Worm (Caenorhabditis elegans) whole organism, L4 larva: ENCODE results near the gene prx-3.

Experiments used
- F26F4.8 ChIP-seq: fragments of 200-800 bp; sonication (Bioruptor generic); conservative IDR thresholded peaks from 2 replicates; pipeline ENCODE4 v1.3.6; 2022; ENCODE audit warnings: missing genetic modification characterization, missing compliant biosample characterization
- ces-1 ChIP-seq: fragments of 150-350 bp; sonication (generic microtip); optimal IDR thresholded peaks from 4 replicates; lab custom pipeline; 2014; ENCODE audit warnings: missing biosample characterization, missing genetic modification reagents, missing genetic modification characterization
- jun-1 ChIP-seq: fragments of 150-350 bp; optimal IDR thresholded peaks from 2 replicates; lab custom pipeline; 2014; ENCODE audit warnings: missing biosample characterization, missing genetic modification reagents, missing genetic modification characterization
- lsy-2 ChIP-seq, 2 experiments: fragments of 150-350 bp in 1 of 2; sonication (generic microtip) in 1 of 2; optimal IDR thresholded peaks; 2 replicates each; lab custom pipeline; 2014 to 2017; ENCODE audit warnings: missing biosample characterization in 2 of 2, missing genetic modification characterization in 2 of 2
- nhr-28 ChIP-seq: fragments of 150-350 bp; optimal IDR thresholded peaks from 2 replicates; lab custom pipeline; 2014; ENCODE audit warnings: missing biosample characterization, missing genetic modification characterization
- nhr-42 ChIP-seq: fragments of 200-800 bp; sonication (Bioruptor generic); IDR thresholded peaks from 2 replicates; pipeline ENCODE4 v1.3.6; 2022; ENCODE audit warnings: missing genetic modification characterization, missing compliant biosample characterization
- rbr-2 ChIP-seq: sonication (generic microtip); optimal IDR thresholded peaks from 2 replicates; lab custom pipeline; 2016; ENCODE audit warnings: missing genotype, missing genetic modification characterization, missing compliant biosample characterization
- snpc-4 ChIP-seq: fragments of 150-350 bp; optimal IDR thresholded peaks from 2 replicates; lab custom pipeline; 2014; ENCODE audit warnings: missing biosample characterization, missing genetic modification characterization

- no peak for TF ChIP-seq lsy-2 (tag; optimal IDR thresholded peaks at IDR 0.05; lab: Kevin White, UChicago)
- TF ChIP-seq nhr-28: peak; percentile 65
- no peak for TF ChIP-seq ces-1 (GFP tag; lab: Kevin White, UChicago)
- TF ChIP-seq jun-1: no peak
- TF ChIP-seq rbr-2 (tag; lab: Kevin White, UChicago): no peak
- no peak for TF ChIP-seq F26F4.8 (GFP tag; lab: Robert Waterston, UW)
- TF ChIP-seq snpc-4 (tag; lab: Kevin White, UChicago): no peak
- no peak for TF ChIP-seq nhr-42 (GFP tag; lab: Robert Waterston, UW)
Measured at ce11 chrX:6100395-6101099, 12.2 kb downstream of the prx-3 start.
